Fruit fly (Drosophila melanogaster) whole organism, prepupa: Measurements from ENCODE around the gene bun.
A peak's percentile ranks its signal among the peaks of the same experiment; 100 is the strongest.

ENCODE experiments used
- Blimp-1 ChIP-seq: fragments of 200-800 bp; sonication (Bioruptor generic); optimal IDR thresholded peaks from 3 replicates; lab custom pipeline; 2017; ENCODE audit warnings: missing biosample characterization, missing genetic modification characterization, mild to moderate bottlenecking, moderate library complexity, missing genetic modification reagents
- CG10631 ChIP-seq: fragments of 200-800 bp; sonication (Bioruptor generic); optimal IDR thresholded peaks from 2 replicates; lab custom pipeline; 2016; ENCODE audit warnings: missing biosample characterization, missing genetic modification characterization
- CG10669 ChIP-seq: fragments of 200-800 bp; sonication (Bioruptor generic); optimal IDR thresholded peaks from 3 replicates; lab custom pipeline; 2018; ENCODE audit warnings: missing biosample characterization, mild to moderate bottlenecking, missing genetic modification characterization, moderate library complexity
- CG11762 ChIP-seq: fragments of 200-800 bp; sonication (Bioruptor generic); optimal IDR thresholded peaks from 3 replicates; lab custom pipeline; 2016; ENCODE audit warnings: missing biosample characterization, missing genetic modification characterization; ENCODE audit not compliant: insufficient read depth
- CG11902 ChIP-seq: fragments of 200-800 bp; sonication (Bioruptor generic); optimal IDR thresholded peaks from 3 replicates; lab custom pipeline; 2016; ENCODE audit warnings: missing biosample characterization, missing genetic modification characterization
- CG15336 ChIP-seq: fragments of 200-800 bp; sonication (Bioruptor generic); IDR thresholded peaks from 2 replicates; pipeline ENCODE4 v1.3.6; 2022; ENCODE audit warnings: missing biosample characterization, missing genetic modification characterization
- CG1621 ChIP-seq: fragments of 200-800 bp; sonication (Bioruptor generic); optimal IDR thresholded peaks from 3 replicates; lab custom pipeline; 2018; ENCODE audit warnings: missing biosample characterization, mild to moderate bottlenecking, missing genetic modification characterization
- CG16779 ChIP-seq: fragments of 200-800 bp; sonication (Bioruptor generic); optimal IDR thresholded peaks from 3 replicates; lab custom pipeline; 2017; ENCODE audit warnings: missing biosample characterization, mild to moderate bottlenecking, missing genetic modification characterization
- CG31627 ChIP-seq: fragments of 200-800 bp; sonication (Bioruptor generic); optimal IDR thresholded peaks from 3 replicates; lab custom pipeline; 2016; ENCODE audit warnings: missing biosample characterization, missing genetic modification characterization
- CG32006 ChIP-seq: fragments of 200-800 bp; sonication (Bioruptor generic); optimal IDR thresholded peaks from 3 replicates; lab custom pipeline; 2017; ENCODE audit warnings: missing biosample characterization, mild to moderate bottlenecking, missing genetic modification characterization
- CG34406 ChIP-seq: fragments of 200-800 bp; sonication (Bioruptor generic); optimal IDR thresholded peaks from 3 replicates; lab custom pipeline; 2016; ENCODE audit warnings: missing biosample characterization, missing genetic modification characterization
- CG3919 ChIP-seq: fragments of 200-800 bp; sonication (Bioruptor generic); optimal IDR thresholded peaks from 3 replicates; lab custom pipeline; 2016; ENCODE audit warnings: missing biosample characterization, missing genetic modification characterization
- CG4318 ChIP-seq: fragments of 200-800 bp; sonication (Bioruptor generic); optimal IDR thresholded peaks from 3 replicates; lab custom pipeline; 2017; ENCODE audit warnings: missing biosample characterization, mild to moderate bottlenecking, missing genetic modification characterization
- CG6163 ChIP-seq: fragments of 200-800 bp; sonication (Bioruptor generic); IDR thresholded peaks from 3 replicates; pipeline ENCODE4 v1.3.6; 2022; ENCODE audit warnings: missing biosample characterization, missing genetic modification characterization
- CG6276 ChIP-seq: fragments of 200-800 bp; sonication (Bioruptor generic); optimal IDR thresholded peaks from 2 replicates; lab custom pipeline; 2017; ENCODE audit warnings: missing biosample characterization, mild to moderate bottlenecking, missing genetic modification characterization
- CG6808 ChIP-seq: fragments of 200-800 bp; sonication (Bioruptor generic); optimal IDR thresholded peaks from 3 replicates; lab custom pipeline; 2017; ENCODE audit warnings: missing biosample characterization, missing genetic modification characterization, mild to moderate bottlenecking, moderate library complexity, missing genetic modification reagents
- CG8119 ChIP-seq: fragments of 200-800 bp; sonication (Bioruptor generic); IDR thresholded peaks from 3 replicates; pipeline ENCODE4 v1.3.6; 2022; ENCODE audit warnings: missing biosample characterization, missing genetic modification characterization
- CG8319 ChIP-seq: fragments of 200-800 bp; sonication (Bioruptor generic); optimal IDR thresholded peaks from 3 replicates; lab custom pipeline; 2016; ENCODE audit warnings: missing biosample characterization, missing genetic modification characterization
- CG8632 ChIP-seq: fragments of 200-800 bp; sonication (Bioruptor generic); optimal IDR thresholded peaks from 3 replicates; lab custom pipeline; 2016; ENCODE audit warnings: missing biosample characterization, missing genetic modification characterization
- CG9139 ChIP-seq: fragments of 200-800 bp; sonication (Bioruptor generic); optimal IDR thresholded peaks from 3 replicates; lab custom pipeline; 2017; ENCODE audit warnings: missing biosample characterization, mild to moderate bottlenecking, missing genetic modification characterization
- Eip75B ChIP-seq: fragments of 200-800 bp; sonication (Bioruptor generic); optimal IDR thresholded peaks from 3 replicates; lab custom pipeline; 2016; ENCODE audit warnings: missing biosample characterization, missing genetic modification characterization
- Eip78C ChIP-seq: fragments of 200-800 bp; sonication (Bioruptor generic); peaks from one replicate; lab custom pipeline; 2016; ENCODE audit warnings: missing biosample characterization, missing genetic modification characterization
- Eip93F ChIP-seq: fragments of 200-800 bp; sonication (Bioruptor generic); optimal IDR thresholded peaks from 2 replicates; lab custom pipeline; 2016; ENCODE audit warnings: missing biosample characterization, mild to moderate bottlenecking, missing genetic modification characterization
- Ets96B ChIP-seq: fragments of 200-800 bp; optimal IDR thresholded peaks from 2 replicates; lab custom pipeline; 2019; ENCODE audit warnings: missing biosample characterization, mild to moderate bottlenecking, missing genetic modification characterization, moderate library complexity
- Gug ChIP-seq: fragments of 200-800 bp; sonication (Bioruptor generic); IDR thresholded peaks from 2 replicates; pipeline ENCODE4 v1.3.6; 2022; ENCODE audit warnings: missing biosample characterization, missing genetic modification characterization
- Hr38 ChIP-seq: sonication (Bioruptor generic); optimal IDR thresholded peaks from 2 replicates; lab custom pipeline; 2016; ENCODE audit warnings: missing biosample characterization, missing genetic modification characterization
- Hr39 ChIP-seq: fragments of 200-800 bp; sonication (Bioruptor generic); optimal IDR thresholded peaks from 2 replicates; lab custom pipeline; 2016; ENCODE audit warnings: missing biosample characterization, missing genetic modification characterization
- Lpt ChIP-seq: fragments of 200-800 bp; sonication (Bioruptor generic); optimal IDR thresholded peaks from 3 replicates; lab custom pipeline; 2016; ENCODE audit warnings: missing biosample characterization, missing genetic modification characterization
- Met ChIP-seq: fragments of 200-800 bp; sonication (Bioruptor generic); optimal IDR thresholded peaks from 3 replicates; lab custom pipeline; 2016; ENCODE audit warnings: missing biosample characterization, missing genetic modification characterization
- OdsH ChIP-seq: fragments of 200-800 bp; sonication (Bioruptor generic); optimal IDR thresholded peaks from 3 replicates; lab custom pipeline; 2016; ENCODE audit warnings: missing biosample characterization, missing genetic modification characterization
- Smox ChIP-seq: fragments of 200-800 bp; sonication (Bioruptor generic); optimal IDR thresholded peaks from 3 replicates; lab custom pipeline; 2016; ENCODE audit warnings: missing biosample characterization, missing genetic modification characterization
- Sox102F ChIP-seq: fragments of 200-800 bp; sonication (Bioruptor generic); optimal IDR thresholded peaks from 2 replicates; lab custom pipeline; 2016; ENCODE audit warnings: missing biosample characterization, mild to moderate bottlenecking, missing genetic modification characterization
- Sox14 ChIP-seq: fragments of 200-800 bp; sonication (Bioruptor generic); optimal IDR thresholded peaks from 3 replicates; lab custom pipeline; 2016; ENCODE audit warnings: missing biosample characterization, missing genetic modification characterization
- achi ChIP-seq: fragments of 200-800 bp; sonication (Bioruptor generic); optimal IDR thresholded peaks from 3 replicates; lab custom pipeline; 2016; ENCODE audit warnings: missing biosample characterization, missing genetic modification characterization
- acj6 ChIP-seq: fragments of 200-800 bp; sonication (Bioruptor generic); optimal IDR thresholded peaks from 3 replicates; lab custom pipeline; 2016; ENCODE audit warnings: missing biosample characterization, missing genetic modification characterization
- cyc ChIP-seq: fragments of 200-800 bp; sonication (Bioruptor generic); optimal IDR thresholded peaks from 3 replicates; lab custom pipeline; 2016; ENCODE audit warnings: missing biosample characterization, missing genetic modification characterization
- eg ChIP-seq: fragments of 200-800 bp; sonication (Bioruptor generic); IDR thresholded peaks from 3 replicates; pipeline ENCODE4 v1.3.6; 2022; ENCODE audit warnings: missing biosample characterization, missing genetic modification characterization
- esn ChIP-seq: fragments of 200-800 bp; sonication (Bioruptor generic); optimal IDR thresholded peaks from 2 replicates; lab custom pipeline; 2016; ENCODE audit warnings: missing biosample characterization, mild to moderate bottlenecking, missing genetic modification characterization, moderate library complexity
- fd85E ChIP-seq: fragments of 200-800 bp; sonication (Bioruptor generic); optimal IDR thresholded peaks from 3 replicates; lab custom pipeline; 2016; ENCODE audit warnings: missing biosample characterization, missing genetic modification characterization
- fkh ChIP-seq: fragments of 200-800 bp; sonication (Bioruptor generic); optimal IDR thresholded peaks from 3 replicates; lab custom pipeline; 2017; ENCODE audit warnings: missing biosample characterization, mild to moderate bottlenecking, missing genetic modification characterization, moderate library complexity
- lz ChIP-seq: fragments of 200-800 bp; sonication (Bioruptor generic); optimal IDR thresholded peaks from 3 replicates; lab custom pipeline; 2016; ENCODE audit warnings: missing biosample characterization, missing genetic modification characterization
- net ChIP-seq: fragments of 200-800 bp; sonication (Bioruptor generic); optimal IDR thresholded peaks from 3 replicates; lab custom pipeline; 2016; ENCODE audit warnings: missing biosample characterization, missing genetic modification characterization
- pdm3 ChIP-seq: fragments of 200-800 bp; sonication (Bioruptor generic); optimal IDR thresholded peaks from 3 replicates; lab custom pipeline; 2016; ENCODE audit warnings: missing biosample characterization, missing genetic modification characterization
- salr ChIP-seq, 2 experiments: fragments of 200-800 bp; sonication (Bioruptor generic); optimal IDR thresholded peaks; 3 replicates each; lab custom pipeline; 2016 to 2018; ENCODE audit warnings: missing biosample characterization in 2 of 2, missing genetic modification characterization in 2 of 2, mild to moderate bottlenecking in 1 of 2
- spab ChIP-seq: fragments of 200-800 bp; sonication (Bioruptor generic); optimal IDR thresholded peaks from 2 replicates; lab custom pipeline; 2017; ENCODE audit warnings: missing biosample characterization, mild to moderate bottlenecking, missing genetic modification characterization, missing genetic modification reagents
- ss ChIP-seq, 2 experiments: fragments of 200-800 bp; sonication (Bioruptor generic); optimal IDR thresholded peaks; 2 replicates in 1 of 2; 3 replicates in 1 of 2; lab custom pipeline; 2017 to 2018; ENCODE audit warnings: mild to moderate bottlenecking in 2 of 2, missing biosample characterization in 2 of 2, missing genetic modification characterization in 2 of 2, moderate library complexity in 1 of 2
- svp ChIP-seq: fragments of 200-800 bp; sonication (Bioruptor generic); peaks from one replicate; lab custom pipeline; 2016; ENCODE audit warnings: missing biosample characterization, missing genetic modification characterization
- topi ChIP-seq: fragments of 200-800 bp; sonication (Bioruptor generic); optimal IDR thresholded peaks from 3 replicates; lab custom pipeline; 2016; ENCODE audit warnings: missing biosample characterization, missing genetic modification characterization
- vri ChIP-seq: fragments of 200-800 bp; sonication (Bioruptor generic); optimal IDR thresholded peaks from 3 replicates; lab custom pipeline; 2016; ENCODE audit warnings: missing biosample characterization, mild to moderate bottlenecking, missing genetic modification characterization

The bun gene

DNA sequence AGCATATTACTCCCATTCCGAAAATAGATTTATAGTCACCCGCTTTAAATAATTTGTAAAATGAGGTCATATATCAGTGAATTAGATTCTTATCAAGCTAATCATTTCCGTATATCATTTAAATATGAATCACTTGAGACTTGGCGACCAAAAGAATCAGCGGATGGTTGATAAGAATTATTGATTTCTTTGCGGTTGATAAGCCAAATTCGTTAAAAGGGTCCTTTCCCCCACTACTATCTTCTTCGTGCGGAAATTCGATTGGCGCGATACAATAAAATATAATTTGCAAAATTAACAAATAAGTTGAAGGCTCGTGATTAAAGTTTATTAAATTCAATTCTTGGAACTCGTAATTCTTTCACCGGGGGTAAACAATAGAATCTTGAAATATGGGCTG is 43.5 kb upstream of the bun start:
- TF ChIP-seq cyc (GFP tag; lab: Kevin White, UChicago) (no peak), Eip78C (GFP tag; lab: Kevin White, UChicago) (no peak), CG6163 (no peak), CG32006 (GFP tag; lab: Kevin White, UChicago) (no peak), CG34406 (GFP tag; lab: Kevin White, UChicago) (no peak), net (no peak), achi (GFP tag; lab: Kevin White, UChicago) (no peak)

DNA sequence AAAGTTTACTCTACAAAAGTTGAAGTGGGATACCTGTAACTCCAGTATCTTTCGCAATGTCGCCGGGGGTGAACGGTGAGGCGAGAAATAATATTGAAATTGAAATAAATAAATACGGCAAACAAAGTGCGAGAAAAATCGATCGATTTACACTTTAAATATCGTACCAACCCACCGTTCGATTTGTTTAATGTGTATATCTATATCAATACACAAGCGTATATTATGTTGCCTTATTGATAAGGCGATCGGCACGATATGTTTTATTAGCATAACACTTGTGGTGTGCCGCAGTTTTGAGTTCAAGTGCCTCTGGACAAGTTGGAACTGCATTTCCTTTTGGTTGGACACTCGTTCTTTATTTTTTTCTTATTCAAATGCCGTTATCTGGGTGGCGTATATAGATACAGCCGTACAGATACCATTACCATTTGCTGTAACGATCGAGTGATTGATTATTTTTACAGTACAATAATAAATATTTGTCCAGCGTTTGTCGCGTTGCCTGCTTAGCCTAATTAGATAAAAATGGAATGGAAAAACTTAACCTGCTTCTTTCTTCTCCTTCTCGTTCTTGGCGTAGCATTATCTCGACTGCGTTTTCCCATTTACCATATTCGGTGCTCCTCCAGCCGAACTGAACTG is 42.6 kb upstream of the bun start:
- TF ChIP-seq Sox14 (GFP tag; lab: Kevin White, UChicago) (no peak), CG3919 (GFP tag; lab: Kevin White, UChicago) (no peak), topi (no peak), fkh (GFP tag; lab: Kevin White, UChicago) (peak; percentile 57), OdsH (GFP tag; lab: Kevin White, UChicago) (no peak), Met (GFP tag; lab: Kevin White, UChicago) (no peak), salr (GFP tag; optimal IDR thresholded peaks at IDR 0.05; lab: Kevin White, UChicago) (no peak), esn (GFP tag; lab: Kevin White, UChicago) (peak; percentile 16), spab (GFP tag; lab: Kevin White, UChicago) (peak; percentile 23), CG8119 (GFP tag; lab: Robert Waterston, UW) (no peak), CG1621 (tag; lab: Kevin White, UChicago) (peak; percentile 3), cyc (GFP tag; lab: Kevin White, UChicago) (no peak), CG31627 (no peak), svp (GFP tag; lab: Kevin White, UChicago) (no peak), CG34406 (GFP tag; lab: Kevin White, UChicago) (no peak), acj6 (GFP tag; lab: Kevin White, UChicago) (no peak), Hr39 (GFP tag; lab: Kevin White, UChicago) (no peak), CG11762 (no peak), Lpt (GFP tag; lab: Kevin White, UChicago) (no peak), CG6276 (GFP tag; lab: Kevin White, UChicago) (no peak), ss (GFP tag; optimal IDR thresholded peaks at IDR 0.05; lab: Kevin White, UChicago) (peak; percentile 9 to 40), CG32006 (GFP tag; lab: Kevin White, UChicago) (no peak), Blimp-1 (GFP tag; lab: Kevin White, UChicago) (no peak), Eip93F (GFP tag; lab: Kevin White, UChicago) (no peak), vri (GFP tag; lab: Kevin White, UChicago) (no peak), fd85E (no peak), Smox (GFP tag; lab: Kevin White, UChicago) (no peak), CG6163 (no peak), CG4318 (GFP tag; lab: Kevin White, UChicago) (no peak), CG15336 (GFP tag; lab: Robert Waterston, UW) (no peak), Sox102F (GFP tag; lab: Kevin White, UChicago) (no peak), Gug (no peak), pdm3 (GFP tag; lab: Kevin White, UChicago) (no peak), CG10669 (GFP tag; lab: Kevin White, UChicago) (peak; percentile 19), Eip78C (GFP tag; lab: Kevin White, UChicago) (peak; percentile 45), Ets96B (tag; lab: Kevin White, UChicago) (no peak), Hr38 (GFP tag; lab: Kevin White, UChicago) (no peak), Eip75B (GFP tag; lab: Kevin White, UChicago) (no peak), CG16779 (tag; lab: Kevin White, UChicago) (no peak), CG6808 (GFP tag; lab: Kevin White, UChicago) (peak; percentile 42), CG10631 (GFP tag; lab: Kevin White, UChicago) (peak; percentile 12), net (no peak), CG8319 (GFP tag; lab: Kevin White, UChicago) (no peak), CG8632 (GFP tag; lab: Kevin White, UChicago) (no peak), CG11902 (GFP tag; lab: Kevin White, UChicago) (no peak), CG9139 (GFP tag; lab: Kevin White, UChicago) (no peak), eg (GFP tag; lab: Robert Waterston, UW) (no peak), lz (no peak)
